Worm (Caenorhabditis elegans) whole organism, L3 larva: ENCODE measurements around the gene F47E1.1.
A peak's percentile ranks its signal among the peaks of the same experiment; 100 is the strongest.

Source experiments
- fos-1 ChIP-seq: fragments of 150-350 bp; optimal IDR thresholded peaks from 2 replicates; lab custom pipeline; 2014; ENCODE audit warnings: missing biosample characterization, missing genetic modification characterization
- nhr-23 ChIP-seq: fragments of 150-350 bp; optimal IDR thresholded peaks from 2 replicates; lab custom pipeline; 2014; ENCODE audit warnings: missing biosample characterization, missing genetic modification reagents, missing genetic modification characterization
- nhr-237 ChIP-seq: fragments of 150-350 bp; optimal IDR thresholded peaks from 2 replicates; lab custom pipeline; 2014; ENCODE audit warnings: missing biosample characterization, missing genetic modification characterization
- nhr-25 ChIP-seq: sonication (generic microtip); optimal IDR thresholded peaks from 2 replicates; lab custom pipeline; 2017; ENCODE audit warnings: missing biosample characterization, missing genetic modification characterization
- ztf-11 ChIP-seq: fragments of 150-350 bp; optimal IDR thresholded peaks from 2 replicates; lab custom pipeline; 2014; ENCODE audit warnings: missing biosample characterization, missing genetic modification characterization

ce11 chrX:9091380-9091779 lies 14.4 kb downstream of the F47E1.1 start:
- TF ChIP-seq nhr-237: no peak
- no peak for TF ChIP-seq fos-1 (tag; lab: Kevin White, UChicago)
- TF ChIP-seq nhr-25 (tag; lab: Kevin White, UChicago): peak; percentile 49
- no peak for TF ChIP-seq ztf-11 (tag; lab: Kevin White, UChicago)
- no peak for TF ChIP-seq nhr-23 (tag; lab: Kevin White, UChicago)
